Worm (Caenorhabditis elegans) whole organism, L3 larva: ENCODE measurements around the gene F42G2.2.

Experiments used
- R02D3.7 ChIP-seq: fragments of 150-350 bp; optimal IDR thresholded peaks from 2 replicates; lab custom pipeline; 2014; ENCODE audit warnings: missing biosample characterization, missing genetic modification characterization
- ZK546.5 ChIP-seq: sonication (generic microtip); optimal IDR thresholded peaks from 2 replicates; lab custom pipeline; 2017; ENCODE audit warnings: missing biosample characterization, missing genetic modification characterization
- aly-2 ChIP-seq: fragments of 150-350 bp; optimal IDR thresholded peaks from 2 replicates; lab custom pipeline; 2014; ENCODE audit warnings: missing biosample characterization, missing genetic modification characterization
- ama-1 ChIP-seq: fragments of 150-350 bp; optimal IDR thresholded peaks from 2 replicates; lab custom pipeline; 2018
- ceh-16 ChIP-seq: sonication (generic microtip); optimal IDR thresholded peaks from 2 replicates; lab custom pipeline; 2017; ENCODE audit warnings: missing biosample characterization, missing genetic modification characterization
- ceh-28 ChIP-seq: fragments of 150-350 bp; optimal IDR thresholded peaks from 2 replicates; lab custom pipeline; 2014; ENCODE audit warnings: missing biosample characterization, missing genetic modification reagents, missing genetic modification characterization
- ceh-82 ChIP-seq: fragments of 150-350 bp; optimal IDR thresholded peaks from 2 replicates; lab custom pipeline; 2014; ENCODE audit warnings: missing biosample characterization, missing genetic modification characterization
- ceh-9 ChIP-seq: sonication (generic microtip); optimal IDR thresholded peaks from 2 replicates; lab custom pipeline; 2018; ENCODE audit warnings: missing biosample characterization, missing genetic modification characterization
- daf-12 ChIP-seq: fragments of 150-350 bp; optimal IDR thresholded peaks from 2 replicates; lab custom pipeline; 2014; ENCODE audit warnings: missing biosample characterization, missing genetic modification reagents, missing genetic modification characterization
- elt-1 ChIP-seq: fragments of 150-350 bp; optimal IDR thresholded peaks from 2 replicates; lab custom pipeline; 2014; ENCODE audit warnings: missing biosample characterization, missing genetic modification characterization
- elt-2 ChIP-seq: sonication (generic microtip); optimal IDR thresholded peaks from 2 replicates; lab custom pipeline; 2016; ENCODE audit warnings: missing genetic modification reagents, mild to moderate bottlenecking, missing genetic modification characterization, missing compliant biosample characterization
- elt-3 ChIP-seq, 3 experiments: fragments of 150-350 bp in 1 of 3; sonication (generic microtip) in 2 of 3; optimal IDR thresholded peaks; 2 replicates in 2 of 3; 4 replicates in 1 of 3; lab custom pipeline; 2014 to 2017; ENCODE audit warnings: missing biosample characterization in 3 of 3, missing genetic modification characterization in 3 of 3
- fkh-2 ChIP-seq: fragments of 150-350 bp; optimal IDR thresholded peaks from 2 replicates; lab custom pipeline; 2014; ENCODE audit warnings: missing biosample characterization, missing genetic modification reagents, missing genetic modification characterization
- fos-1 ChIP-seq: fragments of 150-350 bp; optimal IDR thresholded peaks from 2 replicates; lab custom pipeline; 2014; ENCODE audit warnings: missing biosample characterization, missing genetic modification characterization
- hmg-11 ChIP-seq: sonication (generic microtip); optimal IDR thresholded peaks from 2 replicates; lab custom pipeline; 2016; ENCODE audit warnings: missing genetic modification characterization, missing compliant biosample characterization
- jun-1 ChIP-seq: fragments of 150-350 bp; optimal IDR thresholded peaks from 2 replicates; lab custom pipeline; 2014; ENCODE audit warnings: missing biosample characterization, missing genetic modification reagents, missing genetic modification characterization
- lin-39 ChIP-seq: fragments of 150-350 bp; optimal IDR thresholded peaks from 2 replicates; lab custom pipeline; 2018; ENCODE audit warnings: missing biosample characterization, missing genetic modification reagents, missing genetic modification characterization
- lsy-12 ChIP-seq: sonication (generic microtip); optimal IDR thresholded peaks from 2 replicates; lab custom pipeline; 2016; ENCODE audit warnings: mild to moderate bottlenecking, missing genetic modification characterization, missing compliant biosample characterization
- mdl-1 ChIP-seq: fragments of 150-350 bp; optimal IDR thresholded peaks from 2 replicates; lab custom pipeline; 2014; ENCODE audit warnings: missing biosample characterization, missing genetic modification characterization
- mml-1 ChIP-seq: fragments of 150-350 bp; sonication (generic microtip); optimal IDR thresholded peaks from 3 replicates; lab custom pipeline; 2014; ENCODE audit warnings: missing biosample characterization, missing genetic modification characterization
- nfya-1 ChIP-seq: sonication (generic microtip); optimal IDR thresholded peaks from 2 replicates; lab custom pipeline; 2017; ENCODE audit warnings: missing genetic modification characterization, mild to moderate bottlenecking, missing compliant biosample characterization, antibody characterized with exemption, moderate library complexity; ENCODE audit not compliant: insufficient read depth
- nhr-11 ChIP-seq: fragments of 150-350 bp; optimal IDR thresholded peaks from 2 replicates; lab custom pipeline; 2014; ENCODE audit warnings: missing biosample characterization, missing genetic modification characterization
- nhr-12 ChIP-seq: fragments of 150-350 bp; optimal IDR thresholded peaks from 2 replicates; lab custom pipeline; 2014; ENCODE audit warnings: missing biosample characterization, missing genetic modification characterization
- nhr-23 ChIP-seq: fragments of 150-350 bp; optimal IDR thresholded peaks from 2 replicates; lab custom pipeline; 2014; ENCODE audit warnings: missing biosample characterization, missing genetic modification reagents, missing genetic modification characterization
- nhr-237 ChIP-seq: fragments of 150-350 bp; optimal IDR thresholded peaks from 2 replicates; lab custom pipeline; 2014; ENCODE audit warnings: missing biosample characterization, missing genetic modification characterization
- nhr-25 ChIP-seq: sonication (generic microtip); optimal IDR thresholded peaks from 2 replicates; lab custom pipeline; 2017; ENCODE audit warnings: missing biosample characterization, missing genetic modification characterization
- nhr-28 ChIP-seq: fragments of 150-350 bp; optimal IDR thresholded peaks from 2 replicates; lab custom pipeline; 2014; ENCODE audit warnings: missing biosample characterization, missing genetic modification characterization
- nhr-43 ChIP-seq: sonication (generic microtip); optimal IDR thresholded peaks from 2 replicates; lab custom pipeline; 2016; ENCODE audit warnings: mild to moderate bottlenecking, missing genetic modification characterization, missing compliant biosample characterization; ENCODE audit not compliant: poor library complexity, severe bottlenecking
- nhr-67 ChIP-seq: fragments of 150-350 bp; optimal IDR thresholded peaks from 2 replicates; lab custom pipeline; 2014; ENCODE audit warnings: missing biosample characterization, missing genetic modification characterization
- nhr-76 ChIP-seq: fragments of 150-350 bp; sonication (generic microtip); optimal IDR thresholded peaks from 5 replicates; lab custom pipeline; 2014; ENCODE audit warnings: missing biosample characterization, missing genetic modification characterization
- pha-4 ChIP-seq: fragments of 150-350 bp; optimal IDR thresholded peaks from 2 replicates; lab custom pipeline; 2014; ENCODE audit warnings: missing biosample characterization, missing genetic modification reagents, missing genetic modification characterization
- pqm-1 ChIP-seq: fragments of 150-350 bp; optimal IDR thresholded peaks from 2 replicates; lab custom pipeline; 2017; ENCODE audit warnings: missing biosample characterization, missing genetic modification characterization, inconsistent platforms
- snpc-4 ChIP-seq: fragments of 150-350 bp; optimal IDR thresholded peaks from 2 replicates; lab custom pipeline; 2014; ENCODE audit warnings: missing biosample characterization, missing genetic modification characterization
- tbx-2 ChIP-seq: sonication (generic microtip); optimal IDR thresholded peaks from 2 replicates; lab custom pipeline; 2016; ENCODE audit warnings: mild to moderate bottlenecking, missing genetic modification characterization, missing compliant biosample characterization
- unc-39 ChIP-seq: sonication (generic microtip); optimal IDR thresholded peaks from 4 replicates; lab custom pipeline; 2017; ENCODE audit warnings: missing biosample characterization, missing genetic modification characterization
- unc-62 ChIP-seq: fragments of 150-350 bp; sonication (generic microtip); optimal IDR thresholded peaks from 4 replicates; lab custom pipeline; 2014; ENCODE audit warnings: missing biosample characterization, missing genetic modification reagents, missing genetic modification characterization
- zag-1 ChIP-seq: fragments of 150-350 bp; optimal IDR thresholded peaks from 2 replicates; lab custom pipeline; 2014; ENCODE audit warnings: missing biosample characterization, missing genetic modification characterization

Gene F42G2.2

DNA sequence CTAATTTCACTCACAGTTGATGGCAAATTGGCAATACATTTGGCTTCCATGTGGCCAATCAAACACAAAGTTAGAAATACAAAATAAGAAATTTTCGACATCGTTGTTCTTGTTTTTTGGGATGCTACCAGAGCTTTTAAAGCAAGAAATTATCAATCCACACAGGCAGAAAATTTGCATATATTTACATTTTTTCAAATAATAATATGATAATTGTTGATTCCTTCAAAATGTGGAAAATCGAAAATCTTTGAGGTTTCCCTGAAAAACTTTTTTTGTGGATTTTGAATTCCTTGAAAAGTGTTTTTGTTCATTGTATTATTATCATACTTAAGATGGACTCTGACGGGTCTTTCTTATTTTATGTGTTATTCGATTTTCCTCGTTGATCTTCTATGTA lies 31.1 kb upstream of the F42G2.2 start, which contains the start of gene F16G10.10:
Gene F16G10.10, minus strand, starts transcription at position 101 of the 400 bp plus-strand sequence.
- TF ChIP-seq jun-1 (tag; lab: Kevin White, UChicago) (no peak), ceh-9 (tag; lab: Kevin White, UChicago) (no peak), nhr-76 (tag; lab: Kevin White, UChicago) (no peak), snpc-4 (tag; lab: Kevin White, UChicago) (no peak), nhr-67 (tag; lab: Kevin White, UChicago) (no peak), unc-62 (GFP tag; lab: Kevin White, UChicago) (no peak)

ce11 chrII:2393821-2394220 lies 28.2 kb upstream of the F42G2.2 start, which contains the start of gene F16G10.11:
F16G10.11 (minus strand) TSS chrII:2393921.
- TF ChIP-seq ama-1 (lab: Kevin White, UChicago): no peak
- no peak for TF ChIP-seq nhr-237
- no peak for TF ChIP-seq nhr-67 (tag; lab: Kevin White, UChicago)
- no peak for TF ChIP-seq nhr-11 (tag; lab: Kevin White, UChicago)
- no peak for TF ChIP-seq tbx-2
- TF ChIP-seq aly-2 (tag; lab: Kevin White, UChicago): no peak
- TF ChIP-seq pha-4 (tag; lab: Kevin White, UChicago): no peak
- TF ChIP-seq ceh-9 (tag; lab: Kevin White, UChicago): no peak
- no peak for TF ChIP-seq elt-3 (tag; optimal IDR thresholded peaks at IDR 0.05; lab: Kevin White, UChicago)
- no peak for TF ChIP-seq ZK546.5 (tag; lab: Kevin White, UChicago)
- TF ChIP-seq nhr-76 (tag; lab: Kevin White, UChicago): no peak
- TF ChIP-seq fkh-2 (tag; lab: Kevin White, UChicago): no peak
- no peak for TF ChIP-seq nhr-25 (tag; lab: Kevin White, UChicago)
- TF ChIP-seq lin-39: no peak
- TF ChIP-seq ceh-82 (tag; lab: Kevin White, UChicago): no peak
- TF ChIP-seq mml-1 (tag; lab: Kevin White, UChicago): no peak
- TF ChIP-seq elt-1 (tag; lab: Kevin White, UChicago): no peak
- no peak for TF ChIP-seq ceh-28 (tag; lab: Kevin White, UChicago)
- TF ChIP-seq lsy-12: no peak
- no peak for TF ChIP-seq mdl-1 (tag; lab: Kevin White, UChicago)
- TF ChIP-seq, all 47 proteins: peak for 0

DNA sequence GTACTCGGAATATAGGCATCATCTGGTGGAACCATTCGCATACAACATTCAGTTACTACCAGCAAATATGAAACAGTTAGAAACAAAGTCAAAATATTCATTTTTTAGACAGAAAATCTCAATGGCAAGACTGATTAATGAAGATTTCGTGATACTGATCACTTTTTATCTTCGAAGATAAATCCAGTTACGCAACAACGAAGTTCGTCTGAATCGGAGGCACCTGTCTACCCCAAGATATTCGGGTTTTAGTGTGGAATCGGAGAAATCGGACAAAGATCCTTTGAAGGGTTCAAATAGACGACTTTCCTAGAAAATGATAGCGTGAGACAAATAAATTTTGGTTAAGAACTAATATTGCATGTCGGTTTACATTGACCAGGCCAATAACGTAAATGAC lies 26.1 kb upstream of the F42G2.2 start, which contains the start of gene F16G10.13:
Gene F16G10.13, minus strand, starts transcription at position 101 of the 400 bp plus-strand sequence.
- TF ChIP-seq nhr-76 (tag; lab: Kevin White, UChicago): no peak
- TF ChIP-seq fos-1 (tag; lab: Kevin White, UChicago): no peak
- TF ChIP-seq R02D3.7 (tag; lab: Kevin White, UChicago): no peak
- TF ChIP-seq tbx-2: no peak
- TF ChIP-seq elt-1 (tag; lab: Kevin White, UChicago): no peak
- no peak for TF ChIP-seq pqm-1 (tag; lab: Kevin White, UChicago)
- TF ChIP-seq unc-39 (tag; lab: Kevin White, UChicago): no peak
- TF ChIP-seq nhr-25 (tag; lab: Kevin White, UChicago): no peak
- TF ChIP-seq nfya-1: no peak
- no peak for TF ChIP-seq elt-2 (tag; lab: Kevin White, UChicago)
- TF ChIP-seq ceh-16 (tag; lab: Kevin White, UChicago): no peak
- no peak for TF ChIP-seq nhr-23 (tag; lab: Kevin White, UChicago)
- TF ChIP-seq ama-1 (lab: Kevin White, UChicago): no peak
- TF ChIP-seq, all 47 proteins: peak for 0

DNA sequence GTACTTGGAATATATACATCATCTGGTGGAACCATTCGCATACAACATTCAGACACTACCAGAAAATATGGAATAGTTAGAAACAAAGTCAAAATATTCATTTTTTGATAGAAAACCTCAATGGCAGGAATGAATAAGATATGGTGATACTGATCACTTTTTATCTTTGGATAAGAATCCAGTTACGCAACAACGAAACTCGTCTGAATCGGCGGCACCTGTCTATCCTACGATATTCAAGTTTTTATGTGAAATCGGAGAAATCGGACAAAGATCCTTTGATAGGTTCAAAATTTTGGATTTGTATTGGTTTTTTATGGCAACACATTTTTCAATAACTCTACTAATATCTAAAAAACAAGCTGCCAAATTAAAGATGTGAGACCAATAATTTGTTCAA lies 23.1 kb upstream of the F42G2.2 start, which contains the start of gene F16G10.14:
Gene F16G10.14, minus strand, starts transcription at position 101 of the 400 bp plus-strand sequence.
- TF ChIP-seq pqm-1 (tag; lab: Kevin White, UChicago) (no peak), ceh-16 (tag; lab: Kevin White, UChicago) (no peak), elt-3 (tag; optimal IDR thresholded peaks at IDR 0.05; lab: Kevin White, UChicago) (no peak), lin-39 (no peak), nhr-43 (tag; lab: Kevin White, UChicago) (no peak), nhr-12 (tag; lab: Kevin White, UChicago) (no peak), nhr-25 (tag; lab: Kevin White, UChicago) (no peak), zag-1 (tag; lab: Kevin White, UChicago) (no peak), ama-1 (lab: Kevin White, UChicago) (no peak), nhr-11 (tag; lab: Kevin White, UChicago) (no peak), hmg-11 (tag; lab: Kevin White, UChicago) (no peak), nhr-237 (no peak), nhr-76 (tag; lab: Kevin White, UChicago) (no peak), daf-12 (no peak), nhr-23 (tag; lab: Kevin White, UChicago) (no peak), aly-2 (tag; lab: Kevin White, UChicago) (no peak), nhr-28 (tag; lab: Kevin White, UChicago) (no peak)
